Fruit fly (Drosophila melanogaster) S2 (cell line): ENCODE data around the gene Dpy-30L2.

Experiments used
- CG8478 ChIP-seq: fragments of >200 bp; optimal IDR thresholded peaks from 2 replicates; lab custom pipeline; 2018
- CTCF ChIP-seq, 2 experiments: fragments of >200 bp; optimal IDR thresholded peaks; 2 replicates each; lab custom pipeline; 2018

Gene Dpy-30L2

dm6 chr3L:4069069-4069468, 21.5 kb upstream of the Dpy-30L2 start, which contains the start of gene CG32259:
Gene CG32259, plus strand, starts transcription at chr3L:4069369.
- TF ChIP-seq CG8478 (lab: Kevin White, UChicago) = no peak
- TF ChIP-seq CTCF (optimal IDR thresholded peaks at IDR 0.05; lab: Kevin White, UChicago) = no peak

dm6 chr3L:4068368-4068767, 20.8 kb upstream of the Dpy-30L2 start:
- no peak for TF ChIP-seq CTCF (optimal IDR thresholded peaks at IDR 0.05; lab: Kevin White, UChicago)
- no peak for TF ChIP-seq CG8478 (lab: Kevin White, UChicago)

DNA sequence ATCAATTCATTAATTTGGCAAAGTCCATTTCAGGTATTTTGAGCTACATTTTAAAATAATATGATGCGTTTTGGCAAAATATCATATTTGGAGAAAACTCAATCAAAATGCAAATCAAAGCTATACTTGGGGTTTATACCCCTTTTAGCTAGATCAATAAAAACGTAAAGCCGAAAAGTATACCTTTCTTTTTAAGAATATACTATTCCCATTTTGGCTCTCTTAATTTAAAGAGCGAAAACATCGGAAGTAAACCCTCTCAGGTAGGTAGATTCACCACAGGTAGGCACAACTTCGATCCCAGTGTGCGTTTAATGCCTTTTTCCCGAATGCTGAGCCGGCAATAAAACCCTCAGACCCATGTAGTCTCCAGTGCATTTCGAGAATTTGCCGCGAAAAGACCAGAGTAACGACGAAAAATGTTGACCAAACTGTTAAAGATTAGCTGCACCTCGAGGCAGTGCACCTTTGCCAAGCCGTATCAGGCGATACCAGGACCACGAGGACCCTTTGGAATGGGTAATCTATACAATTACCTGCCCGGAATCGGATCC, 14.5 kb upstream of the Dpy-30L2 start, which contains the start of gene dib:
TSS of gene dib (plus strand) at position 372 of the 554 bp plus-strand sequence.
- TF ChIP-seq CG8478 (lab: Kevin White, UChicago) (no peak), CTCF (optimal IDR thresholded peaks at IDR 0.05; lab: Kevin White, UChicago) (no peak)

DNA sequence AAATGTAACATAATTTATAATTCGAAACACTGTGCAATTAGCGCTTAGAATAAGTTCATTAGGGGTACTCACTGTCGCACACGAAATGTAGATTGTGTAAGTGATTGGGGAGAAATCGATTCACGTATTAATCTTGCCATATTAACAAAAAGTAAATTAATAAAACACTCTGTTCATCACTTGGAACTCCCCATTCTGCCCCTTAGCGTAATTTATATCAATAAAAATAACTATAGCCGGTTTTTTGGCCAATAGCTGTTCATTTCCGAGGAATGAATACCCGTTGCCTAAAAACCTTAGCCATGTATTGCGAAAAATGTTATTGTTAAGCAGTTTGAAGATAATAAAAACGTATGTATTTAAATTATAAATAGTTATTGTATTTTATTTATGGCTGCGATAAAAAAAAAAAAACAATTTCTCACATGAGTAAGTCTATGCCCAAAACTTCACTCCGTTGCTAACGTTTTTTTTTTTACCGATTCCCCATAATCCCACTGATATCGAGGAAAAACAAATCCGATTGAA, 11.8 kb upstream of the Dpy-30L2 start, which contains the start of gene Ugt305A1:
TSS of gene Ugt305A1 (plus strand) at position 478 of the 528 bp plus-strand sequence.
- TF ChIP-seq CG8478 (lab: Kevin White, UChicago) (no peak), CTCF (optimal IDR thresholded peaks at IDR 0.05; lab: Kevin White, UChicago) (no peak)

- no peak for TF ChIP-seq CG8478 (lab: Kevin White, UChicago)
- no peak for TF ChIP-seq CTCF (optimal IDR thresholded peaks at IDR 0.05; lab: Kevin White, UChicago)
Measured at dm6 chr3L:4056812-4057211, 9.3 kb upstream of the Dpy-30L2 start.

dm6 chr3L:4055438-4055962, 8.0 kb upstream of the Dpy-30L2 start:
- TF ChIP-seq CG8478 (lab: Kevin White, UChicago) (no peak), CTCF (optimal IDR thresholded peaks at IDR 0.05; lab: Kevin White, UChicago) (no peak)

dm6 chr3L:4049082-4049481, 1.5 kb upstream of the Dpy-30L2 start:
- TF ChIP-seq CTCF (optimal IDR thresholded peaks at IDR 0.05; lab: Kevin White, UChicago) (no peak), CG8478 (lab: Kevin White, UChicago) (no peak)

dm6 chr3L:4046289-4046688, 1.2 kb downstream of the Dpy-30L2 start, which contains the start of gene CG1136:
Gene CG1136, plus strand, starts transcription at chr3L:4046596.
- TF ChIP-seq CTCF (optimal IDR thresholded peaks at IDR 0.05; lab: Kevin White, UChicago) (no peak), CG8478 (lab: Kevin White, UChicago) (no peak)

dm6 chr3L:4044497-4044896, 3.0 kb downstream of the Dpy-30L2 start:
- TF ChIP-seq CTCF (optimal IDR thresholded peaks at IDR 0.05; lab: Kevin White, UChicago) (no peak), CG8478 (lab: Kevin White, UChicago) (no peak)

DNA sequence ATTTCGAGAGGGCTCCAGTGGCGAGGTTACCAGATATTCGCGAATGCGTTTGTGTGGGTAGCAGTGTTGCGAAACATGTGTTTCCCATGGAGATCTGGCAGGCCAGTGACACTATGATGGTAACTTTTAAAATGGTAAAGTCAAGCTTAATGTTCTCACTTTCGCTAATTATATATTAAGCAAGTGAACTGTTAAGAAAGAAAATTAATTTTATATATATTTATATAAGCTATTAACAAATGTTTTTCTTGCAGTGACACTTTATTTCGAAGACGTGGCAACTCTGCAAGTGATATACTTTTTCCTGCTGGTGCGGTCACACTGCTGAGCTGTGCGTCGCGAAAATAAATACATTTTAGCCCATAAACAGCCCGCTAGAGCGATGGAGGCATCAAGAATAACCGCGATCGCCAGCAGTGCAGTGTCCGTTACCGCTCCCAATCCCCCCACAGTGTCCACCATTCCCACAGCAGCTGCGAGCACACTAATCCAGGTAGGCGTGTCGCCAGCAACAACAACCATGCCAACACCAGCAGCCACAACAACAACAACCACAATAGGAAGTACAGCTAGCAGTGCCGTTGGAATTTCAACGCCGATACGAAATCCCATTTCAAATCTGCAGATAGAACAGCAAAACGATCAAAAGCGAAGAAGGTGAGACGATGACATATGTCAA, 7.1 kb downstream of the Dpy-30L2 start, which contains the start of the genes CG11593 and Rcd5:
TSS of gene CG11593 (minus strand) at position 236 of the 679 bp plus-strand sequence.
TSS of gene Rcd5 (plus strand) at position 283 of the 679 bp plus-strand sequence.
- TF ChIP-seq CG8478 (lab: Kevin White, UChicago) = no peak
- no peak for TF ChIP-seq CTCF (optimal IDR thresholded peaks at IDR 0.05; lab: Kevin White, UChicago)

DNA sequence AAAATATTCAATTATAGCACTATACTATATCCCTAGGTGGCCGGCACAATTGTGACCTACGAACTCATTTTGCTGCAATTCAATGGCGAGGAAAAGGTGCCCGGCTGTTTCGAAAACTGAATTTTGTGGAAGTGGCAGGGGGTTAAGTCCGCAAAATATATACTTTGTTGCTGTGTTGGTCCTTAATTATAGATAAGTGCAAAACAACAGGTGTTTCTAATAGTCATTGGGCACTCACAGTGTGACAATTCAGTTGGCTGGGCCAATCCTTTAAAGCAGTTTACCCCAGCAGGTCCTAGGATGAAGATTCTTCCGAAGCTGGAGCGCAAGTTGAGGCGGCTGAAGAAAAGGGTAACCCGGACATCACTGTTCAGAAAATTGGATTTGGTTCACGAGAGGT, 12.0 kb downstream of the Dpy-30L2 start, which contains the start of gene Gr64f:
TSS of gene Gr64f (plus strand) at position 301 of the 400 bp plus-strand sequence.
- TF ChIP-seq CG8478 (lab: Kevin White, UChicago) (no peak), CTCF (optimal IDR thresholded peaks at IDR 0.05; lab: Kevin White, UChicago) (no peak)

dm6 chr3L:4031762-4032161, 15.8 kb downstream of the Dpy-30L2 start, which contains the start of the genes Gr64d and Gr64e:
Gene Gr64d, plus strand, starts transcription at chr3L:4032062.
Gene Gr64e, plus strand, starts transcription at chr3L:4032141.
- TF ChIP-seq CTCF (optimal IDR thresholded peaks at IDR 0.05; lab: Kevin White, UChicago) (no peak), CG8478 (lab: Kevin White, UChicago) (no peak)

dm6 chr3L:4028305-4028704, 19.2 kb downstream of the Dpy-30L2 start, which contains the start of the genes Gr64b and Gr64c:
Gene Gr64b, plus strand, starts transcription at chr3L:4028605.
Gene Gr64c, plus strand, starts transcription at chr3L:4028605.
- TF ChIP-seq CTCF (optimal IDR thresholded peaks at IDR 0.05; lab: Kevin White, UChicago) (no peak), CG8478 (lab: Kevin White, UChicago) (no peak)

- no peak for TF ChIP-seq CG8478 (lab: Kevin White, UChicago)
- TF ChIP-seq CTCF (optimal IDR thresholded peaks at IDR 0.05; lab: Kevin White, UChicago) = no peak
Measured at dm6 chr3L:4026506-4026868, 21.0 kb downstream of the Dpy-30L2 start, which contains the start of gene Gr64a. Gene Gr64a, plus strand, starts transcription at chr3L:4026769.
